Fruit fly (Drosophila melanogaster) whole organism, adult: ENCODE data around the gene CG7126.

Experiments used
- CG11617 ChIP-seq: fragments of 200-800 bp; sonication (Bioruptor generic); optimal IDR thresholded peaks from 2 replicates; lab custom pipeline; 2017; ENCODE audit warnings: mild to moderate bottlenecking, missing biosample characterization, missing genetic modification reagents, missing genetic modification characterization
- CG12768 ChIP-seq: fragments of 200-800 bp; sonication (Bioruptor generic); optimal IDR thresholded peaks from 2 replicates; lab custom pipeline; 2017; ENCODE audit warnings: missing biosample characterization, missing genetic modification characterization, mild to moderate bottlenecking, moderate library complexity, missing genetic modification reagents
- CG14711 ChIP-seq: fragments of 200-800 bp; sonication (Bioruptor generic); optimal IDR thresholded peaks from 2 replicates; lab custom pipeline; 2018; ENCODE audit warnings: missing biosample characterization, mild to moderate bottlenecking, missing genetic modification characterization, moderate library complexity
- CG7045 ChIP-seq: fragments of 200-800 bp; sonication (Bioruptor generic); optimal IDR thresholded peaks from 2 replicates; lab custom pipeline; 2017; ENCODE audit warnings: missing biosample characterization, mild to moderate bottlenecking, missing genetic modification characterization
- bab1 ChIP-seq: fragments of 200-800 bp; sonication (Bioruptor generic); optimal IDR thresholded peaks from 3 replicates; lab custom pipeline; 2019; ENCODE audit warnings: missing biosample characterization, mild to moderate bottlenecking, missing genetic modification characterization, moderate library complexity
- kay ChIP-seq: fragments of 200-800 bp; sonication (Bioruptor generic); peaks from one replicate; lab custom pipeline; 2016; ENCODE audit warnings: missing biosample characterization, missing genetic modification characterization, borderline replicate concordance
- pad ChIP-seq: fragments of 200-800 bp; sonication (Bioruptor generic); optimal IDR thresholded peaks from 3 replicates; lab custom pipeline; 2017; ENCODE audit warnings: missing biosample characterization, missing genetic modification characterization, mild to moderate bottlenecking, moderate library complexity, missing genetic modification reagents
- toe ChIP-seq: fragments of 200-800 bp; sonication (Bioruptor generic); optimal IDR thresholded peaks from 2 replicates; lab custom pipeline; 2016; ENCODE audit warnings: missing biosample characterization, missing genetic modification characterization

dm6 chr3R:18311368-18311919, 8.8 kb upstream of the CG7126 start:
- TF ChIP-seq CG14711 = no peak
- peak; percentile 26 for TF ChIP-seq CG12768 (GFP tag; lab: Kevin White, UChicago)
- peak; percentile 44 for TF ChIP-seq CG11617 (GFP tag; lab: Kevin White, UChicago)
- no peak for TF ChIP-seq kay (GFP tag; lab: Kevin White, UChicago)
- no peak for TF ChIP-seq CG7045 (GFP tag; lab: Kevin White, UChicago)
- peak; percentile 32 for TF ChIP-seq pad (GFP tag; lab: Kevin White, UChicago)
- TF ChIP-seq bab1 (GFP tag; lab: Kevin White, UChicago) = no peak
- TF ChIP-seq toe (GFP tag; lab: Kevin White, UChicago) = no peak
